Fruit fly (Drosophila melanogaster): ENCODE results near the gene orb2.
A peak's percentile ranks its signal among the peaks of the same experiment; 100 is the strongest.

The orb2 gene

DNA sequence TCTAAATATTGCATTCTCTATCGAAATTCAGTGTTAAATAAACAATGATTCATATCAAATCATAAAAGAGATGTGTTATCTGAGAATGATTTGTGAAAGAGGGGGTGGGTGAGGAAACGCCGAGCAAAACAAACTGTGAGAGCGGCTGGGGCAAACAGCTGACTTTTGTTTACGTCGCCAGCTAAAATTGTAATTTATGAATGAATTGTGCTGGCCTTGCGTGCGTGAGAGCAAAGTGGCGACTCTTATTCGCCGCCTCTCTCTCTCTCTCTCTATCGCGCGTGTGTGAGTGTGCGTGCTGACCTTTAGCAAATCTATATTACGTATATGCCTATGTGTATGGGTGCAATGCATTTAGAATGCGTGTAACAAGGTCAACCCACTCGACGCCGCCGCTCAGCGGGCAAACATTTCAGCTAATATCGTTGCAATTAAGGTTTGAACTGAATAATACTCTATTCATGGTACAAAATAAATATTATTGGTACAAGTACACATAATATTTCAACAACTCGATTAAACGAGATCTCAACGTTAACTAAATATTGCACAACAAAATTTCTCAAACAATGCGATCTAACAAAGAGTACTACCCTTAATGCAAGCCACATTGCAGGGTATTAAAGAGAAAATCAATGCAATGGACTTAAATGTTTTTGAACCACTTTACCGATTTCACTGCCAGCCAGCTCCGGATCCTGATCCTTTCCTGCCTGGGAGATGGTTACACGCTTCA is 24.6 kb upstream of the orb2 start (continued):
- TF ChIP-seq unpg (GFP tag; optimal IDR thresholded peaks at IDR 0.05): no peak
- TF ChIP-seq crp (GFP tag; optimal IDR thresholded peaks at IDR 0.05): peak; percentile 3 to 83
- no peak for TF ChIP-seq prd (optimal IDR thresholded peaks at IDR 0.05)
- TF ChIP-seq prd (GFP tag; IDR thresholded peaks at IDR 0.05): peak; percentile 59; the same call in 2 of the 3 replicates
- TF ChIP-seq CG9727 (GFP tag; optimal IDR thresholded peaks at IDR 0.05): no peak
- TF ChIP-seq usp (GFP tag; optimal IDR thresholded peaks at IDR 0.05): no peak
- TF ChIP-seq wek (GFP tag; optimal IDR thresholded peaks at IDR 0.05): no peak
- TF ChIP-seq run (tag; optimal IDR thresholded peaks at IDR 0.05): no peak
- TF ChIP-seq Nf-YC (tag; optimal IDR thresholded peaks at IDR 0.05): peak; percentile 8
- TF ChIP-seq CG3163 (GFP tag; optimal IDR thresholded peaks at IDR 0.05): no peak
- TF ChIP-seq Fer2 (tag; optimal IDR thresholded peaks at IDR 0.05): no peak
- TF ChIP-seq CG12071 (GFP tag; optimal IDR thresholded peaks at IDR 0.05): no peak
- TF ChIP-seq CG12219 (GFP tag; optimal IDR thresholded peaks at IDR 0.05): no peak
- TF ChIP-seq Abd-B (GFP tag; optimal IDR thresholded peaks at IDR 0.05): no peak
- peak; percentile 19 for TF ChIP-seq CG15514 (GFP tag; optimal IDR thresholded peaks at IDR 0.05)
- peak; percentile 26 for TF ChIP-seq Med (GFP tag)
- TF ChIP-seq sim (GFP tag; IDR thresholded peaks at IDR 0.05): no peak
- TF ChIP-seq CG17361 (GFP tag; IDR thresholded peaks at IDR 0.05): no peak; the same call in 2 of the 3 replicates
- no peak for TF ChIP-seq ap (GFP tag; IDR thresholded peaks at IDR 0.05)
- TF ChIP-seq CG3281 (GFP tag; optimal IDR thresholded peaks at IDR 0.05): no peak
- no peak for TF ChIP-seq wdn (GFP tag; IDR thresholded peaks at IDR 0.05)
- no peak for TF ChIP-seq CG8281 (tag; optimal IDR thresholded peaks at IDR 0.05)
- TF ChIP-seq CG9817 (tag; optimal IDR thresholded peaks at IDR 0.05): no peak
- no peak for TF ChIP-seq chn (GFP tag; optimal IDR thresholded peaks at IDR 0.05)
- TF ChIP-seq CG17829 (tag; optimal IDR thresholded peaks at IDR 0.05): no peak
- no peak for TF ChIP-seq CG17802 (tag; optimal IDR thresholded peaks at IDR 0.05)
- TF ChIP-seq CG15696 (tag; optimal IDR thresholded peaks at IDR 0.05): no peak
- no peak for TF ChIP-seq CG16815 (GFP tag; optimal IDR thresholded peaks at IDR 0.05)
- TF ChIP-seq abd-A (tag; optimal IDR thresholded peaks at IDR 0.05): no peak
- TF ChIP-seq Six4 (GFP tag; optimal IDR thresholded peaks at IDR 0.05): no peak
- TF ChIP-seq hbn (GFP tag; IDR thresholded peaks at IDR 0.05; ENCODE audit: partially characterized antibody): peak; percentile 15; the same call in 1 of the 2 replicates
- TF ChIP-seq CG3847 (GFP tag; IDR thresholded peaks at IDR 0.05): no peak
- no peak for TF ChIP-seq Opbp (GFP tag; IDR thresholded peaks at IDR 0.05; ENCODE audit: partially characterized antibody)
- no peak for TF ChIP-seq CoRest (tag; optimal IDR thresholded peaks at IDR 0.05)
- peak; percentile 2 for TF ChIP-seq Mes4 (GFP tag; optimal IDR thresholded peaks at IDR 0.05)
- no peak for TF ChIP-seq ems (GFP tag; optimal IDR thresholded peaks at IDR 0.05)
- TF ChIP-seq trh (GFP tag; optimal IDR thresholded peaks at IDR 0.05): no peak
- TF ChIP-seq CG7987 (GFP tag; optimal IDR thresholded peaks at IDR 0.05): no peak
- no peak for TF ChIP-seq CG10565 (GFP tag; optimal IDR thresholded peaks at IDR 0.05)

All from whole organism, embryonic.